Worm (Caenorhabditis elegans) whole organism, L2 larva: ENCODE measurements around the gene nhr-126.

Source experiments
- C34F6.9 ChIP-seq: fragments of 150-350 bp; optimal IDR thresholded peaks from 2 replicates; lab custom pipeline; 2014; ENCODE audit warnings: missing biosample characterization, missing genetic modification characterization
- F13H6.1 ChIP-seq: sonication (generic microtip); optimal IDR thresholded peaks from 2 replicates; lab custom pipeline; 2016; ENCODE audit warnings: missing genetic modification characterization, missing compliant biosample characterization
- R02D3.7 ChIP-seq: fragments of 150-350 bp; optimal IDR thresholded peaks from 2 replicates; lab custom pipeline; 2014; ENCODE audit warnings: missing biosample characterization, missing genetic modification characterization
- Y55F3AM.14 ChIP-seq: fragments of 200-800 bp; sonication (Bioruptor generic); optimal IDR thresholded peaks from 2 replicates; lab custom pipeline; 2018; ENCODE audit warnings: mild to moderate bottlenecking, missing genetic modification characterization, missing compliant biosample characterization
- ZK546.5 ChIP-seq: sonication (generic microtip); optimal IDR thresholded peaks from 2 replicates; lab custom pipeline; 2017; ENCODE audit warnings: missing biosample characterization, missing genetic modification characterization
- alr-1 ChIP-seq: fragments of 150-350 bp; optimal IDR thresholded peaks from 2 replicates; lab custom pipeline; 2014; ENCODE audit warnings: missing biosample characterization, missing genetic modification characterization
- aly-2 ChIP-seq: fragments of 150-350 bp; optimal IDR thresholded peaks from 2 replicates; lab custom pipeline; 2014; ENCODE audit warnings: missing biosample characterization, missing genetic modification characterization
- ama-1 ChIP-seq: fragments of 150-350 bp; optimal IDR thresholded peaks from 2 replicates; lab custom pipeline; 2018; ENCODE audit warnings: inconsistent platforms
- blmp-1 ChIP-seq: sonication (generic microtip); optimal IDR thresholded peaks from 2 replicates; lab custom pipeline; 2017; ENCODE audit warnings: missing genetic modification characterization, mild to moderate bottlenecking, missing compliant biosample characterization, antibody characterized with exemption, moderate library complexity; ENCODE audit not compliant: insufficient read depth
- ceh-16 ChIP-seq: fragments of 150-350 bp; optimal IDR thresholded peaks from 2 replicates; lab custom pipeline; 2014; ENCODE audit warnings: missing biosample characterization, missing genetic modification characterization
- crh-2 ChIP-seq: sonication (generic microtip); optimal IDR thresholded peaks from 2 replicates; lab custom pipeline; 2017; ENCODE audit warnings: missing biosample characterization, missing genetic modification characterization
- dmd-4 ChIP-seq: sonication (generic microtip); optimal IDR thresholded peaks from 2 replicates; lab custom pipeline; 2017; ENCODE audit warnings: missing biosample characterization, missing genetic modification characterization
- egl-27 ChIP-seq: sonication (generic microtip); optimal IDR thresholded peaks from 3 replicates; lab custom pipeline; 2017; ENCODE audit warnings: missing biosample characterization, missing genetic modification reagents, missing genetic modification characterization
- elt-1 ChIP-seq: fragments of 150-350 bp; optimal IDR thresholded peaks from 2 replicates; lab custom pipeline; 2014; ENCODE audit warnings: missing biosample characterization, missing genetic modification characterization
- elt-3 ChIP-seq: sonication (generic microtip); optimal IDR thresholded peaks from 2 replicates; lab custom pipeline; 2017; ENCODE audit warnings: missing biosample characterization, missing genetic modification characterization
- fos-1 ChIP-seq: fragments of 150-350 bp; optimal IDR thresholded peaks from 2 replicates; lab custom pipeline; 2014; ENCODE audit warnings: missing biosample characterization, missing genetic modification characterization
- gmeb-1 ChIP-seq: fragments of 150-350 bp; optimal IDR thresholded peaks from 2 replicates; lab custom pipeline; 2014; ENCODE audit warnings: missing biosample characterization, missing genetic modification characterization
- lin-11 ChIP-seq: fragments of 150-350 bp; sonication (generic microtip); optimal IDR thresholded peaks from 2 replicates; lab custom pipeline; 2014; ENCODE audit warnings: missing biosample characterization, missing genetic modification characterization, inconsistent platforms, mixed read lengths
- lin-13 ChIP-seq: fragments of 150-350 bp; optimal IDR thresholded peaks from 2 replicates; lab custom pipeline; 2014; ENCODE audit warnings: missing biosample characterization, missing genetic modification reagents, missing genetic modification characterization
- lin-39 ChIP-seq: fragments of 150-350 bp; optimal IDR thresholded peaks from 2 replicates; lab custom pipeline; 2014; ENCODE audit warnings: missing biosample characterization, missing genetic modification reagents, missing genetic modification characterization
- mab-5 ChIP-seq: fragments of 150-350 bp; optimal IDR thresholded peaks from 2 replicates; lab custom pipeline; 2014; ENCODE audit warnings: missing biosample characterization, missing genetic modification characterization
- mbf-1 ChIP-seq: sonication (generic microtip); optimal IDR thresholded peaks from 2 replicates; lab custom pipeline; 2017; ENCODE audit warnings: missing biosample characterization, missing genetic modification characterization
- mdl-1 ChIP-seq, 2 experiments: fragments of 150-350 bp in 1 of 2; sonication (generic microtip) in 1 of 2; optimal IDR thresholded peaks; 2 replicates each; lab custom pipeline; 2017; ENCODE audit warnings: missing biosample characterization in 2 of 2, missing genetic modification characterization in 2 of 2
- nhr-10 ChIP-seq: sonication (generic microtip); optimal IDR thresholded peaks from 2 replicates; lab custom pipeline; 2017; ENCODE audit warnings: missing biosample characterization, missing genetic modification characterization
- nhr-11 ChIP-seq: fragments of 150-350 bp; optimal IDR thresholded peaks from 2 replicates; lab custom pipeline; 2014; ENCODE audit warnings: missing biosample characterization, missing genetic modification characterization
- nhr-12 ChIP-seq: fragments of 150-350 bp; optimal IDR thresholded peaks from 2 replicates; lab custom pipeline; 2014; ENCODE audit warnings: missing biosample characterization, missing genetic modification characterization
- nhr-129 ChIP-seq: fragments of 150-350 bp; optimal IDR thresholded peaks from 2 replicates; lab custom pipeline; 2014; ENCODE audit warnings: missing biosample characterization, missing genetic modification characterization
- nhr-21 ChIP-seq: fragments of 150-350 bp; optimal IDR thresholded peaks from 2 replicates; lab custom pipeline; 2014; ENCODE audit warnings: missing biosample characterization, missing genetic modification characterization
- nhr-23 ChIP-seq: fragments of 150-350 bp; optimal IDR thresholded peaks from 2 replicates; lab custom pipeline; 2014; ENCODE audit warnings: missing biosample characterization, missing genetic modification reagents, missing genetic modification characterization
- nhr-25 ChIP-seq: fragments of 150-350 bp; sonication (generic microtip); optimal IDR thresholded peaks from 3 replicates; lab custom pipeline; 2014; ENCODE audit warnings: missing biosample characterization, missing genetic modification characterization
- nhr-6 ChIP-seq: fragments of 150-350 bp; optimal IDR thresholded peaks from 2 replicates; lab custom pipeline; 2014; ENCODE audit warnings: missing biosample characterization, missing genetic modification characterization
- nhr-77 ChIP-seq: fragments of 150-350 bp; optimal IDR thresholded peaks from 2 replicates; lab custom pipeline; 2014; ENCODE audit warnings: missing biosample characterization, missing genetic modification characterization
- peb-1 ChIP-seq: fragments of 150-350 bp; optimal IDR thresholded peaks from 2 replicates; lab custom pipeline; 2014; ENCODE audit warnings: missing biosample characterization, missing genetic modification characterization
- skn-1 ChIP-seq: sonication (generic microtip); optimal IDR thresholded peaks from 2 replicates; lab custom pipeline; 2017; ENCODE audit warnings: missing biosample characterization, missing genetic modification characterization
- sma-3 ChIP-seq: sonication (generic microtip); optimal IDR thresholded peaks from 2 replicates; lab custom pipeline; 2016; ENCODE audit warnings: missing genetic modification reagents, missing genetic modification characterization, missing compliant biosample characterization
- sma-9 ChIP-seq, 2 experiments: fragments of 150-350 bp in 1 of 2; sonication (generic microtip) in 1 of 2; optimal IDR thresholded peaks; 2 replicates each; lab custom pipeline; 2014 to 2016; ENCODE audit warnings: missing genetic modification characterization in 2 of 2, mild to moderate bottlenecking in 1 of 2, missing biosample characterization in 1 of 2, missing compliant biosample characterization in 1 of 2, missing genetic modification reagents in 1 of 2, moderate library complexity in 1 of 2
- snpc-4 ChIP-seq: fragments of 150-350 bp; optimal IDR thresholded peaks from 2 replicates; lab custom pipeline; 2014; ENCODE audit warnings: missing biosample characterization, missing genetic modification characterization
- unc-55 ChIP-seq: fragments of 150-350 bp; sonication (generic microtip); optimal IDR thresholded peaks from 3 replicates; lab custom pipeline; 2014; ENCODE audit warnings: missing biosample characterization, missing genetic modification reagents, missing genetic modification characterization
- unc-62 ChIP-seq: fragments of 150-350 bp; optimal IDR thresholded peaks from 2 replicates; lab custom pipeline; 2014; ENCODE audit warnings: missing biosample characterization, missing genetic modification reagents, missing genetic modification characterization
- zag-1 ChIP-seq: fragments of 150-350 bp; optimal IDR thresholded peaks from 2 replicates; lab custom pipeline; 2014; ENCODE audit warnings: missing biosample characterization, missing genetic modification characterization
- ztf-1 ChIP-seq: fragments of 200-800 bp; sonication (Bioruptor generic); conservative IDR thresholded peaks from 2 replicates; pipeline ENCODE4 v1.3.6; 2022; ENCODE audit warnings: missing genetic modification characterization, missing compliant biosample characterization
- ztf-11 ChIP-seq: sonication (generic microtip); optimal IDR thresholded peaks from 2 replicates; lab custom pipeline; 2017; ENCODE audit warnings: missing biosample characterization, missing genetic modification characterization
- ztf-4 ChIP-seq: fragments of 150-350 bp; optimal IDR thresholded peaks from 2 replicates; lab custom pipeline; 2014; ENCODE audit warnings: missing biosample characterization, missing genetic modification characterization

nhr-126 gene

ce11 chrV:2250126-2250590, 21.3 kb downstream of the nhr-126 start, which contains the start of gene cyp-33C7:
Gene cyp-33C7, plus strand, starts transcription at chrV:2250540.
- TF ChIP-seq crh-2 (peak; percentile 46), ztf-11 (no peak), nhr-11 (no peak), peb-1 (no peak), nhr-10 (tag; lab: Kevin White, UChicago) (no peak), snpc-4 (tag; lab: Kevin White, UChicago) (no peak), nhr-25 (tag; lab: Kevin White, UChicago) (no peak), sma-9 (GFP tag; optimal IDR thresholded peaks at IDR 0.05; lab: Kevin White, UChicago) (peak; percentile 64), sma-9 (tag; optimal IDR thresholded peaks at IDR 0.05; lab: Kevin White, UChicago) (no peak), mbf-1 (tag; lab: Kevin White, UChicago) (no peak), nhr-23 (tag; lab: Kevin White, UChicago) (no peak), sma-3 (GFP tag; lab: Kevin White, UChicago) (no peak), lin-11 (tag; lab: Kevin White, UChicago) (no peak), mab-5 (tag; lab: Kevin White, UChicago) (no peak), blmp-1 (tag; lab: Kevin White, UChicago) (no peak), aly-2 (no peak), nhr-12 (tag; lab: Kevin White, UChicago) (no peak), zag-1 (tag; lab: Kevin White, UChicago) (no peak), nhr-77 (tag; lab: Kevin White, UChicago) (no peak), egl-27 (no peak), elt-3 (tag; lab: Kevin White, UChicago) (no peak), ZK546.5 (tag; lab: Kevin White, UChicago) (no peak), R02D3.7 (tag; lab: Kevin White, UChicago) (no peak), alr-1 (tag; lab: Kevin White, UChicago) (no peak), nhr-129 (tag; lab: Kevin White, UChicago) (peak; percentile 59), gmeb-1 (tag; lab: Kevin White, UChicago) (peak; percentile 35), unc-55 (no peak), nhr-21 (tag; lab: Kevin White, UChicago) (no peak), ama-1 (no peak), ceh-16 (no peak), lin-39 (tag; lab: Kevin White, UChicago) (no peak), dmd-4 (tag; lab: Kevin White, UChicago) (no peak), ztf-4 (no peak), F13H6.1 (tag; lab: Kevin White, UChicago) (no peak), fos-1 (tag; lab: Kevin White, UChicago) (peak; percentile 81), skn-1 (peak; percentile 10), mdl-1 (tag; optimal IDR thresholded peaks at IDR 0.05; lab: Kevin White, UChicago) (no peak), C34F6.9 (tag; lab: Kevin White, UChicago) (peak; percentile 17), Y55F3AM.14 (no peak), lin-13 (GFP tag; lab: Kevin White, UChicago) (no peak), elt-1 (tag; lab: Kevin White, UChicago) (no peak), unc-62 (GFP tag; lab: Kevin White, UChicago) (no peak)

- peak; percentile 11 for TF ChIP-seq fos-1 (tag; lab: Kevin White, UChicago)
- no peak for TF ChIP-seq ztf-1 (GFP tag; lab: Robert Waterston, UW)
- no peak for TF ChIP-seq elt-1 (tag; lab: Kevin White, UChicago)
These were observed 22.9 kb downstream of the nhr-126 start for ce11 chrV:2251774-2252173.

ce11 chrV:2254553-2255124, 25.8 kb downstream of the nhr-126 start, which contains the start of gene str-253:
Gene str-253, minus strand, starts transcription at chrV:2254603.
- TF ChIP-seq zag-1 (tag; lab: Kevin White, UChicago): no peak
- no peak for TF ChIP-seq lin-11 (tag; lab: Kevin White, UChicago)
- no peak for TF ChIP-seq snpc-4 (tag; lab: Kevin White, UChicago)
- no peak for TF ChIP-seq nhr-6 (tag; lab: Kevin White, UChicago)
- no peak for TF ChIP-seq fos-1 (tag; lab: Kevin White, UChicago)
- no peak for TF ChIP-seq ztf-4
- TF ChIP-seq nhr-10 (tag; lab: Kevin White, UChicago): no peak
- no peak for TF ChIP-seq alr-1 (tag; lab: Kevin White, UChicago)
- TF ChIP-seq, all 48 proteins: peak for 0
